Worm (Caenorhabditis elegans): ENCODE measurements around the gene fbxb-114.
"Not testable (repeated sequence)": the region's sequence is repeated elsewhere in the genome, so short reads cannot be mapped to it uniquely, and the experiment has no call there.

fbxb-114 gene

ce11 chrX:16893767-16894166, 27.9 kb upstream of the fbxb-114 start (continued):
- no peak for TF ChIP-seq F49E8.2 (tag; optimal IDR thresholded peaks at IDR 0.05; ENCODE audit: insufficient read depth)
- peak; percentile 46; the same call in 1 of the 2 replicates for TF ChIP-seq egrh-3 (GFP tag; IDR thresholded peaks at IDR 0.05)
- 0 out of 2 replicates have a peak, but pooled peaks have one; percentile 34 for TF ChIP-seq mcd-1 (GFP tag; IDR thresholded peaks at IDR 0.05)
- TF ChIP-seq hsf-1 (GFP tag; IDR thresholded peaks at IDR 0.05), result 0 out of 2 replicates have a peak, but pooled peaks have one; percentile 37
- no peak for TF ChIP-seq aptf-3 (GFP tag; IDR thresholded peaks at IDR 0.05)
- no peak for TF ChIP-seq chd-7 (tag; optimal IDR thresholded peaks at IDR 0.05)
- no peak for TF ChIP-seq Y56A3A.18 (GFP tag; IDR thresholded peaks at IDR 0.05)
- TF ChIP-seq ama-1 (optimal IDR thresholded peaks at IDR 0.05), result no peak
- no peak for TF ChIP-seq ama-1 (GFP tag; optimal IDR thresholded peaks at IDR 0.05)
- no peak for TF ChIP-seq bed-2 (GFP tag; IDR thresholded peaks at IDR 0.05)
- TF ChIP-seq mxl-1 (tag; optimal IDR thresholded peaks at IDR 0.05), result no peak
- TF ChIP-seq B0336.3 (GFP tag; IDR thresholded peaks at IDR 0.05), result 0 out of 2 replicates have a peak, but pooled peaks have one; percentile 31
- no peak for TF ChIP-seq madf-8 (GFP tag; conservative IDR thresholded peaks at IDR 0.05)
- no peak for TF ChIP-seq dpl-1 (GFP tag; optimal IDR thresholded peaks at IDR 0.05)
- peak; percentile 73 for TF ChIP-seq B0261.1 (tag; optimal IDR thresholded peaks at IDR 0.05)
- no peak for TF ChIP-seq F55B11.4 (tag; optimal IDR thresholded peaks at IDR 0.05; ENCODE audit: borderline replicate concordance, insufficient read depth)
- TF ChIP-seq lsl-1 (GFP tag; optimal IDR thresholded peaks at IDR 0.05), result no peak
- TF ChIP-seq Y95B8A.8 (GFP tag; IDR thresholded peaks at IDR 0.05), result no peak
- TF ChIP-seq F39B2.1 (GFP tag; IDR thresholded peaks at IDR 0.05), result no peak
- no peak for TF ChIP-seq F57C9.4 (tag; optimal IDR thresholded peaks at IDR 0.05)
- TF ChIP-seq let-607 (tag; optimal IDR thresholded peaks at IDR 0.05), result no peak
- no peak for TF ChIP-seq ekl-4 (GFP tag; IDR thresholded peaks at IDR 0.05)
- no peak for TF ChIP-seq Y79H2A.3 (GFP tag; conservative IDR thresholded peaks at IDR 0.05)
- peak; percentile 17 for TF ChIP-seq fkh-3 (tag; optimal IDR thresholded peaks at IDR 0.05)
- TF ChIP-seq F23B12.7 (tag; optimal IDR thresholded peaks at IDR 0.05; ENCODE audit: insufficient read depth), result no peak
- TF ChIP-seq C06A6.2 (GFP tag; conservative IDR thresholded peaks at IDR 0.05), result no peak
- TF ChIP-seq hlh-12 (tag; optimal IDR thresholded peaks at IDR 0.05), result no peak

DNA sequence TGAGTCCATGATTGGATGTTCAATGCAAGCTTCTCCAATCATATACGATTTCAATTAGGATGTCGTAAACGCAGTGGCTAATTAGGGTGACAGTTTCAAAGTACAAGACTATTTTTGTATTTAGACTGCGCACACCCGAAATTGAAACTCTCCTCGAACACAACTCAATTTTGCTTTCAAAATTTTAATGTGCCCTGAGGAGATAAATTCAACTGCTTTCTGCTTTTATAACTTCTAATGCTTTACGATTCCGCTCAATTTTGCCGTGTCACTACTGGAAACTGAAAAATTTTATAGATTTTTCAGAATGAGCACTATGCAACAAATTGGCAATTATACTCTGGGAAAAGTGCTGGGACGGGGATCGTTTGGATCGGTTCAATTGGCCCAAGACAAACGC, 27.1 kb upstream of the fbxb-114 start, which contains the start of gene F39F10.2:
Gene F39F10.2, plus strand, starts transcription at position 301 of the 400 bp plus-strand sequence.
- TF ChIP-seq tbp1 (GFP tag; optimal IDR thresholded peaks at IDR 0.05) (no peak), Y53G8AR.9 (GFP tag; conservative IDR thresholded peaks at IDR 0.05) (no peak), xnd-1 (tag; optimal IDR thresholded peaks at IDR 0.05) (no peak), lsl-1 (GFP tag; optimal IDR thresholded peaks at IDR 0.05) (no peak), F55B11.4 (tag; optimal IDR thresholded peaks at IDR 0.05; ENCODE audit: borderline replicate concordance, insufficient read depth) (no peak), tbx-9 (tag; optimal IDR thresholded peaks at IDR 0.05; ENCODE audit: borderline replicate concordance) (no peak), F22D6.2 (tag; optimal IDR thresholded peaks at IDR 0.05) (no peak), lin-40 (tag; optimal IDR thresholded peaks at IDR 0.05) (no peak), ceh-40 (GFP tag; IDR thresholded peaks at IDR 0.05) (no peak), K12H6.12 (tag; optimal IDR thresholded peaks at IDR 0.05) (no peak), nfya-2 (GFP tag; IDR thresholded peaks at IDR 0.05) (no peak), chd-7 (tag; optimal IDR thresholded peaks at IDR 0.05) (no peak), akir-1 (GFP tag; optimal IDR thresholded peaks at IDR 0.05) (no peak), F39B2.1 (GFP tag; IDR thresholded peaks at IDR 0.05) (no peak)

DNA sequence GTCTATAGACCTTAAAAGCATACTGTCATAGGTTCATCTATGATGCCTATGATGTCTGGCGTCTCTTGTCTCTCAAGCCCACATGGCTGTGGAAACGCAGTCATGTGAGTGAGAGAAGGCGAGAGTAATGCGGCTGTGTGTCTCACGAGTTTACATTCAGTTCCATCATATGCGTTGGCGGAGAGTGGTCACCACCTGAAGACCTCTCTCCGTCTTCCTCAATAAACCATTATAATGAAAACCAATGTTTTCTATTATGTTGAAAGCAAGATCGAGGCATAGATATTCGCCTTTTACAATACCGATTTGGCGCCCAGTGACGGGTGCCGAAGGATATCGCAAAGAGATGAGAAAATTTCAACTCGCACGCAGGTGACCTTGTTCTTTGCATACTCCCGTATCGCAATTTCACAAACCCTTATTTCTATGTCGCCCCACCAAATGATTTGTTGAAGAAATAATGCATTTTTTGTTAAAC, 19.7 kb upstream of the fbxb-114 start:
- peak; percentile 51; the same call in 1 of the 2 replicates for TF ChIP-seq let-526 (GFP tag; IDR thresholded peaks at IDR 0.05)
- TF ChIP-seq dox-1 (GFP tag; IDR thresholded peaks at IDR 0.05), result peak; percentile 47
- TF ChIP-seq hmg-1.2 (GFP tag; IDR thresholded peaks at IDR 0.05), result peak; percentile 40; the same call in 1 of the 2 replicates
- peak; percentile 58; the same call in 1 of the 2 replicates for TF ChIP-seq K11D2.4 (GFP tag; IDR thresholded peaks at IDR 0.05)
- TF ChIP-seq nhr-120 (GFP tag; IDR thresholded peaks at IDR 0.05), result 0 out of 2 replicates have a peak, but pooled peaks have one; percentile 5
- TF ChIP-seq C06A6.2 (GFP tag; conservative IDR thresholded peaks at IDR 0.05), result peak; percentile 50; the same call in 1 of the 2 replicates
- 0 out of 2 replicates have a peak, but pooled peaks have one; percentile 16 for TF ChIP-seq zfh-2 (GFP tag; conservative IDR thresholded peaks at IDR 0.05)
- TF ChIP-seq ceh-27 (GFP tag; optimal IDR thresholded peaks at IDR 0.05), result peak; percentile 11
- 0 out of 2 replicates have a peak, but pooled peaks have one; percentile 62 for TF ChIP-seq madf-3 (GFP tag; IDR thresholded peaks at IDR 0.05)
- TF ChIP-seq ekl-4 (GFP tag; IDR thresholded peaks at IDR 0.05), result 0 out of 2 replicates have a peak, but pooled peaks have one; percentile 59
- TF ChIP-seq cebp-1 (GFP tag; IDR thresholded peaks at IDR 0.05), result not testable (repeated sequence)
- peak; percentile 73 for TF ChIP-seq cebp-1 (tag; optimal IDR thresholded peaks at IDR 0.05)

All from whole organism, young adult.